Worm (Caenorhabditis elegans) whole organism, L4 larva: ENCODE measurements around the gene htas-1.

Experiments used
- F10B5.3 ChIP-seq: sonication (generic microtip); optimal IDR thresholded peaks from 2 replicates; lab custom pipeline; 2016; ENCODE audit warnings: mild to moderate bottlenecking, missing genetic modification characterization, missing compliant biosample characterization
- F49E8.2 ChIP-seq: sonication (generic microtip); optimal IDR thresholded peaks from 2 replicates; lab custom pipeline; 2016; ENCODE audit warnings: missing compliant biosample characterization, mild to moderate bottlenecking, missing genetic modification characterization, borderline replicate concordance
- aly-2 ChIP-seq: sonication (generic microtip); optimal IDR thresholded peaks from 2 replicates; lab custom pipeline; 2018; ENCODE audit warnings: missing biosample characterization, missing genetic modification characterization
- ama-1 ChIP-seq: fragments of 150-350 bp; optimal IDR thresholded peaks from 2 replicates; lab custom pipeline; 2014; ENCODE audit warnings: inconsistent platforms, mixed read lengths
- arid-1 ChIP-seq: fragments of 200-800 bp; sonication (Bioruptor generic); conservative IDR thresholded peaks from 2 replicates; pipeline ENCODE4 v1.3.6; 2022; ENCODE audit warnings: missing genetic modification reagents, missing genetic modification characterization, missing compliant biosample characterization
- attf-4 ChIP-seq: sonication (generic microtip); optimal IDR thresholded peaks from 3 replicates; lab custom pipeline; 2017; ENCODE audit warnings: missing biosample characterization, missing genetic modification characterization
- ceh-28 ChIP-seq: fragments of 150-350 bp; optimal IDR thresholded peaks from 2 replicates; lab custom pipeline; 2014; ENCODE audit warnings: missing biosample characterization, missing genetic modification reagents, missing genetic modification characterization
- ces-1 ChIP-seq: fragments of 150-350 bp; sonication (generic microtip); optimal IDR thresholded peaks from 4 replicates; lab custom pipeline; 2014; ENCODE audit warnings: missing biosample characterization, missing genetic modification reagents, missing genetic modification characterization
- cey-2 ChIP-seq: sonication (generic microtip); optimal IDR thresholded peaks from 3 replicates; lab custom pipeline; 2017; ENCODE audit warnings: missing genetic modification characterization, mild to moderate bottlenecking, missing compliant biosample characterization, antibody characterized with exemption, borderline replicate concordance; ENCODE audit not compliant: insufficient read depth
- ctbp-1 ChIP-seq: fragments of 200-800 bp; sonication (Bioruptor generic); IDR thresholded peaks from 2 replicates; pipeline ENCODE4 v1.3.6; 2022; ENCODE audit warnings: missing genetic modification reagents, missing genetic modification characterization, missing compliant biosample characterization
- daf-16 ChIP-seq, 3 experiments: sonication (generic microtip); optimal IDR thresholded peaks; 2 replicates each; lab custom pipeline; 2016 to 2017; ENCODE audit warnings: missing genetic modification characterization in 3 of 3, missing genetic modification reagents in 3 of 3, mild to moderate bottlenecking in 2 of 3, missing compliant biosample characterization in 2 of 3, missing biosample characterization in 1 of 3, moderate library complexity in 1 of 3
- daf-8 ChIP-seq: fragments of 200-800 bp; sonication (Bioruptor generic); IDR thresholded peaks from 2 replicates; pipeline ENCODE4 v1.3.6; 2022; ENCODE audit warnings: missing genetic modification characterization, missing compliant biosample characterization
- dmd-8 ChIP-seq: fragments of 200-800 bp; sonication (Bioruptor generic); IDR thresholded peaks from 2 replicates; pipeline ENCODE4 v1.3.6; 2022; ENCODE audit warnings: missing genetic modification characterization, missing compliant biosample characterization
- dve-1 ChIP-seq: sonication (generic microtip); optimal IDR thresholded peaks from 2 replicates; lab custom pipeline; 2017; ENCODE audit warnings: antibody characterized with exemption, mild to moderate bottlenecking, missing genetic modification characterization, missing compliant biosample characterization; ENCODE audit not compliant: insufficient read depth
- gei-8 ChIP-seq: fragments of 200-800 bp; sonication (Bioruptor generic); optimal IDR thresholded peaks from 2 replicates; lab custom pipeline; 2018; ENCODE audit warnings: mild to moderate bottlenecking, missing genetic modification characterization, missing compliant biosample characterization
- hlh-11 ChIP-seq: fragments of 200-800 bp; sonication (Bioruptor generic); optimal IDR thresholded peaks from 2 replicates; lab custom pipeline; 2018; ENCODE audit warnings: mild to moderate bottlenecking, missing genetic modification characterization, missing compliant biosample characterization
- hlh-30 ChIP-seq: sonication (generic microtip); optimal IDR thresholded peaks from 2 replicates; lab custom pipeline; 2017; ENCODE audit warnings: antibody characterized with exemption, mild to moderate bottlenecking, missing genetic modification characterization, missing compliant biosample characterization; ENCODE audit not compliant: insufficient read depth
- hmg-1.1 ChIP-seq: fragments of 200-800 bp; sonication (Bioruptor generic); IDR thresholded peaks from 2 replicates; pipeline ENCODE4 v1.3.6; 2022; ENCODE audit warnings: missing genetic modification reagents, missing genetic modification characterization, missing compliant biosample characterization
- lin-29 ChIP-seq: fragments of 200-800 bp; sonication (Bioruptor generic); IDR thresholded peaks from 2 replicates; pipeline ENCODE4 v1.3.6; 2022; ENCODE audit warnings: missing genetic modification reagents, missing genetic modification characterization, missing compliant biosample characterization
- lin-38 ChIP-seq: fragments of 200-800 bp; sonication (Bioruptor generic); IDR thresholded peaks from 2 replicates; pipeline ENCODE4 v1.3.6; 2022; ENCODE audit warnings: missing genetic modification reagents, missing genetic modification characterization, missing compliant biosample characterization
- lin-39 ChIP-seq: fragments of 150-350 bp; optimal IDR thresholded peaks from 2 replicates; lab custom pipeline; 2014; ENCODE audit warnings: missing biosample characterization, missing genetic modification reagents, missing genetic modification characterization
- lsy-2 ChIP-seq, 2 experiments: fragments of 150-350 bp in 1 of 2; sonication (generic microtip) in 1 of 2; optimal IDR thresholded peaks; 2 replicates each; lab custom pipeline; 2014 to 2017; ENCODE audit warnings: missing biosample characterization in 2 of 2, missing genetic modification characterization in 2 of 2
- madf-5 ChIP-seq, 2 experiments: fragments of 200-800 bp; sonication (Bioruptor generic); IDR thresholded peaks; 2 replicates each; pipeline ENCODE4 v1.3.6; 2022; ENCODE audit warnings: missing compliant biosample characterization in 2 of 2, missing genetic modification characterization in 2 of 2
- madf-9 ChIP-seq: fragments of 200-800 bp; sonication (Bioruptor generic); conservative IDR thresholded peaks from 2 replicates; pipeline ENCODE4 v1.3.6; 2022; ENCODE audit warnings: missing genetic modification reagents, missing genetic modification characterization, missing compliant biosample characterization
- mep-1 ChIP-seq: fragments of 150-350 bp; sonication (generic microtip); optimal IDR thresholded peaks from 3 replicates; lab custom pipeline; 2014; ENCODE audit warnings: missing biosample characterization, missing genetic modification characterization
- mxl-2 ChIP-seq: fragments of 200-800 bp; sonication (Bioruptor generic); conservative IDR thresholded peaks from 2 replicates; pipeline ENCODE4 v1.3.6; 2022; ENCODE audit warnings: missing genetic modification reagents, missing genetic modification characterization, missing compliant biosample characterization
- mxl-3 ChIP-seq: fragments of 200-800 bp; sonication (Bioruptor generic); optimal IDR thresholded peaks from 2 replicates; lab custom pipeline; 2018; ENCODE audit warnings: mild to moderate bottlenecking, missing genetic modification characterization, missing compliant biosample characterization
- nhr-11 ChIP-seq: fragments of 150-350 bp; optimal IDR thresholded peaks from 2 replicates; lab custom pipeline; 2014; ENCODE audit warnings: missing biosample characterization, missing genetic modification characterization
- nhr-28 ChIP-seq: fragments of 150-350 bp; optimal IDR thresholded peaks from 2 replicates; lab custom pipeline; 2014; ENCODE audit warnings: missing biosample characterization, missing genetic modification characterization
- nhr-48 ChIP-seq: sonication (generic microtip); optimal IDR thresholded peaks from 2 replicates; lab custom pipeline; 2016; ENCODE audit warnings: mild to moderate bottlenecking, missing genetic modification characterization, missing compliant biosample characterization
- nhr-6 ChIP-seq: fragments of 150-350 bp; optimal IDR thresholded peaks from 2 replicates; lab custom pipeline; 2014; ENCODE audit warnings: missing biosample characterization, missing genetic modification characterization
- nhr-76 ChIP-seq: fragments of 150-350 bp; optimal IDR thresholded peaks from 2 replicates; lab custom pipeline; 2014; ENCODE audit warnings: missing biosample characterization, missing genetic modification characterization
- set-16 ChIP-seq: fragments of 200-800 bp; sonication (Bioruptor generic); IDR thresholded peaks from 2 replicates; pipeline ENCODE4 v1.3.6; 2022; ENCODE audit warnings: missing genetic modification reagents, missing genetic modification characterization, missing compliant biosample characterization
- tag-97 ChIP-seq: fragments of 200-800 bp; sonication (Bioruptor generic); IDR thresholded peaks from 2 replicates; pipeline ENCODE4 v1.3.6; 2022; ENCODE audit warnings: missing genetic modification characterization, missing compliant biosample characterization
- unc-130 ChIP-seq: sonication (generic microtip); optimal IDR thresholded peaks from 2 replicates; lab custom pipeline; 2016; ENCODE audit warnings: missing genetic modification reagents, missing genetic modification characterization, missing compliant biosample characterization
- unc-62 ChIP-seq, 3 experiments: fragments of 150-350 bp in 1 of 3; sonication (generic microtip); optimal IDR thresholded peaks in 2 of 3; peaks in 1 of 3; 1 replicate in 1 of 3; 2 replicates in 2 of 3; lab custom pipeline; 2014 to 2017; ENCODE audit warnings: missing biosample characterization in 3 of 3, missing genetic modification characterization in 3 of 3, missing genetic modification reagents in 3 of 3, missing genotype in 1 of 3
- zag-1 ChIP-seq: fragments of 150-350 bp; optimal IDR thresholded peaks from 2 replicates; lab custom pipeline; 2014; ENCODE audit warnings: missing biosample characterization, missing genetic modification characterization
- zfp-2 ChIP-seq: sonication (generic microtip); optimal IDR thresholded peaks from 2 replicates; lab custom pipeline; 2016; ENCODE audit warnings: mild to moderate bottlenecking, missing genetic modification characterization, missing compliant biosample characterization
- zfp-3 ChIP-seq: fragments of 200-800 bp; sonication (Bioruptor generic); conservative IDR thresholded peaks from 2 replicates; pipeline ENCODE4 v1.3.6; 2022; ENCODE audit warnings: missing genetic modification reagents, missing genetic modification characterization, missing compliant biosample characterization
- ztf-11 ChIP-seq: fragments of 150-350 bp; optimal IDR thresholded peaks from 2 replicates; lab custom pipeline; 2014; ENCODE audit warnings: missing biosample characterization, missing genetic modification characterization

Gene htas-1

ce11 chrIV:9647789-9648361 is 35.5 kb downstream of the htas-1 start, which contains the start of gene amph-1:
TSS of gene amph-1 (minus strand) at chrIV:9647873.
- peak; percentile 11 for TF ChIP-seq nhr-11 (tag; lab: Kevin White, UChicago)
- no peak for TF ChIP-seq lin-38 (GFP tag; lab: Robert Waterston, UW)
- peak in 1 of 2 experiments; percentile 76 for TF ChIP-seq unc-62 (GFP tag; optimal IDR thresholded peaks at IDR 0.05 in 1 of 2; lab: Kevin White, UChicago)
- TF ChIP-seq unc-62 (tag; optimal IDR thresholded peaks at IDR 0.05; lab: Kevin White, UChicago) = no peak
- TF ChIP-seq hlh-11 (tag; lab: Kevin White, UChicago) = peak; percentile 73
- TF ChIP-seq attf-4 = no peak
- TF ChIP-seq hlh-30 (tag; lab: Kevin White, UChicago) = peak; percentile 28
- TF ChIP-seq madf-5 (GFP tag; IDR thresholded peaks at IDR 0.05; lab: Robert Waterston, UW) = no peak
- TF ChIP-seq hmg-1.1 (GFP tag; lab: Robert Waterston, UW) = peak; percentile 44; the same call in 1 of the 2 replicates
- TF ChIP-seq nhr-76 (tag; lab: Kevin White, UChicago) = no peak
- peak; percentile 66 for TF ChIP-seq dve-1 (tag; lab: Kevin White, UChicago)
- TF ChIP-seq lin-39 = no peak
- TF ChIP-seq cey-2 = peak; percentile 41
- TF ChIP-seq madf-9 (GFP tag; lab: Robert Waterston, UW) = 0 out of 2 replicates have a peak, but pooled peaks have one; percentile 6
- no peak for TF ChIP-seq daf-16 (GFP tag; optimal IDR thresholded peaks at IDR 0.05; lab: Kevin White, UChicago)
- TF ChIP-seq daf-16 (tag; optimal IDR thresholded peaks at IDR 0.05; lab: Kevin White, UChicago) = peak; percentile 19
- no peak for TF ChIP-seq zfp-2 (tag; lab: Kevin White, UChicago)
- TF ChIP-seq lsy-2 (tag; optimal IDR thresholded peaks at IDR 0.05; lab: Kevin White, UChicago) = peak in 1 of 2 experiments; percentile 27
- TF ChIP-seq set-16 (GFP tag; lab: Robert Waterston, UW) = no peak
- TF ChIP-seq tag-97 = no peak
- TF ChIP-seq mxl-2 (GFP tag; lab: Robert Waterston, UW) = no peak
- peak; percentile 35 for TF ChIP-seq mep-1 (tag; lab: Kevin White, UChicago)
- peak; percentile 12 for TF ChIP-seq mxl-3
- no peak for TF ChIP-seq zag-1 (tag; lab: Kevin White, UChicago)
- peak; percentile 56 for TF ChIP-seq nhr-28 (tag; lab: Kevin White, UChicago)
- TF ChIP-seq ceh-28 (tag; lab: Kevin White, UChicago) = no peak

DNA sequence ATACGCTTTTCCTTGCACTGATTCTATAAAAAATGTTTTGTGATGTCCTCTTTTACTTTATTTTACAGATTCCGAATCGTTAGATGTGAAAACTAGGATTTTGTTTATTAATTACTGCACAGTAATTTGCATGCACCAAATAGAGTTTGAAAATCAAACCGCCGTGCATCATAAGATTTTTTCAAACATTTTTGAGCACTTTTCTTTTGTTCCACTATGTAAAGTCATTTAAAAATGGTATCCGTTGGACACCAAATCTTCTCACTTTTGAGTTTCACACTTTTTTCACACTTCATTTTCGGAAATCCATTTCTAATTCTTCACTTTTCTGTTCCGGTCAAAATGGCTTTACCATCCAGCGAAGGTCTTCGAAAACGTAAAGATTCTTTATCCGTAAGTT is 40.1 kb downstream of the htas-1 start, which contains the start of gene degl-2:
TSS of gene degl-2 (plus strand) at position 301 of the 400 bp plus-strand sequence.
- no peak for TF ChIP-seq ztf-11 (tag; lab: Kevin White, UChicago)
- no peak for TF ChIP-seq lsy-2 (tag; optimal IDR thresholded peaks at IDR 0.05; lab: Kevin White, UChicago)
- no peak for TF ChIP-seq F10B5.3 (tag; lab: Kevin White, UChicago)
- no peak for TF ChIP-seq zfp-3 (GFP tag; lab: Robert Waterston, UW)
- TF ChIP-seq gei-8 (GFP tag; lab: Kevin White, UChicago) = no peak
- no peak for TF ChIP-seq nhr-76 (tag; lab: Kevin White, UChicago)
- no peak for TF ChIP-seq ctbp-1
- TF ChIP-seq ama-1 = no peak
- no peak for TF ChIP-seq nhr-6

DNA sequence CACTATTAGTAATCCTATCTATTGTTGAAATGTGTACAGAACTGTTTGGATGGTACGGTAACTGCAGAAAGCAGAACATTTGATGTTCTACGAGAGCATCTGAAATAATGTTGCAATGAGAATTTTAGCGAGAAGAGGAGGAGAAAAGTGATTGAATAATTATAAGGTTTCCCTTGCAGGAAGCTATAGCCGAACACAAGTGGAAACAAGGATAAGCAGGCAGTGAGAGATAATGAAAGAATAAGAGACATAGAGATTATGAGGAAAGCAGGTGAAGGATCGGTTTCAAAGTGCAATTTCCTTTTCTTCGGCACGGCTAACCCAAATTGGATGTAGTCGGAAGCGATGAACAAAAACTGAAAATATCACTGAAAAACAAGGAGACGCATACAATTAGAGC is 41.4 kb downstream of the htas-1 start, which contains the start of gene del-2:
TSS of gene del-2 (minus strand) at position 101 of the 400 bp plus-strand sequence.
- no peak for TF ChIP-seq F49E8.2 (tag; lab: Kevin White, UChicago)
- TF ChIP-seq aly-2 = no peak
- no peak for TF ChIP-seq madf-5 (GFP tag; IDR thresholded peaks at IDR 0.05; lab: Robert Waterston, UW)
- no peak for TF ChIP-seq nhr-48 (tag; lab: Kevin White, UChicago)
- TF ChIP-seq lin-29 (GFP tag; lab: Robert Waterston, UW) = no peak
- no peak for TF ChIP-seq ces-1
- TF ChIP-seq ceh-28 (tag; lab: Kevin White, UChicago) = no peak
- TF ChIP-seq unc-130 (GFP tag; lab: Kevin White, UChicago) = no peak
- TF ChIP-seq dmd-8 (GFP tag; lab: Robert Waterston, UW) = no peak
- TF ChIP-seq daf-16 (GFP tag; optimal IDR thresholded peaks at IDR 0.05; lab: Kevin White, UChicago) = no peak
- TF ChIP-seq daf-16 (tag; optimal IDR thresholded peaks at IDR 0.05; lab: Kevin White, UChicago) = no peak
- TF ChIP-seq arid-1 (GFP tag; lab: Robert Waterston, UW) = no peak
- TF ChIP-seq daf-8 (GFP tag; lab: Robert Waterston, UW) = no peak
- TF ChIP-seq, all 104 proteins: peak for 0
